Fruit fly (Drosophila melanogaster) whole organism, embryonic: ENCODE measurements around the gene RpS28b.

ENCODE experiments used
- Blimp-1 ChIP-seq: fragments of 200-800 bp; sonication (Bioruptor generic); optimal IDR thresholded peaks from 3 replicates; lab custom pipeline; 2018; ENCODE audit warnings: missing biosample characterization, missing genetic modification characterization, mild to moderate bottlenecking, moderate library complexity, missing genetic modification reagents
- CG10209 ChIP-seq: fragments of 200-800 bp; sonication (Bioruptor generic); optimal IDR thresholded peaks from 3 replicates; lab custom pipeline; 2017; ENCODE audit warnings: missing biosample characterization, mild to moderate bottlenecking, missing genetic modification characterization, missing genetic modification reagents
- CG11085 ChIP-seq: fragments of 200-800 bp; sonication (Bioruptor generic); IDR thresholded peaks from 2 replicates; pipeline ENCODE4 v1.3.6; 2022; ENCODE audit warnings: missing biosample characterization, missing genetic modification characterization
- CG11695 ChIP-seq: fragments of 200-800 bp; sonication (Bioruptor generic); IDR thresholded peaks from 3 replicates; pipeline ENCODE4 v1.3.6; 2022; ENCODE audit warnings: missing biosample characterization, missing genetic modification characterization
- CG13123 ChIP-seq: fragments of 200-800 bp; sonication (Bioruptor generic); optimal IDR thresholded peaks from 2 replicates; lab custom pipeline; 2016; ENCODE audit warnings: missing biosample characterization, missing genetic modification characterization
- CG14667 ChIP-seq: fragments of 200-800 bp; sonication (Bioruptor generic); IDR thresholded peaks from 2 replicates; pipeline ENCODE4 v1.3.6; 2022; ENCODE audit warnings: missing biosample characterization, missing genetic modification characterization
- CG1647 ChIP-seq: fragments of 200-800 bp; sonication (Bioruptor generic); optimal IDR thresholded peaks from 3 replicates; lab custom pipeline; 2016; ENCODE audit warnings: missing biosample characterization, missing genetic modification characterization
- CG17385 ChIP-seq: fragments of 200-800 bp; sonication (Bioruptor generic); optimal IDR thresholded peaks from 3 replicates; lab custom pipeline; 2018; ENCODE audit warnings: missing biosample characterization, mild to moderate bottlenecking, missing genetic modification characterization
- CG30403 ChIP-seq: fragments of 200-800 bp; sonication (Bioruptor generic); optimal IDR thresholded peaks from 3 replicates; lab custom pipeline; 2016; ENCODE audit warnings: missing biosample characterization, missing genetic modification characterization
- CG32772 ChIP-seq: fragments of 200-800 bp; sonication (Bioruptor generic); IDR thresholded peaks from 2 replicates; pipeline ENCODE4 v1.3.6; 2022; ENCODE audit warnings: missing biosample characterization, missing genetic modification characterization
- CG3726 ChIP-seq: fragments of 200-800 bp; sonication (Bioruptor generic); IDR thresholded peaks from 3 replicates; pipeline ENCODE4, ENCODE4 v1.3.6; 2022; ENCODE audit warnings: missing biosample characterization, missing genetic modification characterization
- CG3838 ChIP-seq: fragments of 200-800 bp; sonication (Bioruptor generic); optimal IDR thresholded peaks from 3 replicates; lab custom pipeline; 2016; ENCODE audit warnings: missing biosample characterization, missing genetic modification characterization
- CG6254 ChIP-seq: fragments of 200-800 bp; sonication (Bioruptor generic); optimal IDR thresholded peaks from 3 replicates; lab custom pipeline; 2017; ENCODE audit warnings: mild to moderate bottlenecking, missing biosample characterization, missing genetic modification reagents, missing genetic modification characterization
- CG7963 ChIP-seq: fragments of 200-800 bp; sonication (Bioruptor generic); IDR thresholded peaks from 3 replicates; pipeline ENCODE4 v1.3.6; 2022; ENCODE audit warnings: missing biosample characterization, missing genetic modification characterization; ENCODE audit not compliant: partially characterized antibody
- CG8089 ChIP-seq: fragments of 200-800 bp; sonication (Bioruptor generic); optimal IDR thresholded peaks from 3 replicates; lab custom pipeline; 2016; ENCODE audit warnings: missing biosample characterization, missing genetic modification characterization
- CG9215 ChIP-seq: fragments of 200-800 bp; sonication (Bioruptor generic); IDR thresholded peaks from 2 replicates; pipeline ENCODE4 v1.3.6; 2022; ENCODE audit warnings: missing biosample characterization, missing genetic modification characterization
- CG9609 ChIP-seq: fragments of 200-800 bp; sonication (Bioruptor generic); optimal IDR thresholded peaks from 3 replicates; lab custom pipeline; 2016; ENCODE audit warnings: missing biosample characterization, missing genetic modification characterization
- Chrac-16 ChIP-seq: fragments of 200-800 bp; sonication (Bioruptor generic); optimal IDR thresholded peaks from 3 replicates; lab custom pipeline; 2016; ENCODE audit warnings: missing biosample characterization, missing genetic modification characterization
- CkIIα-i1 ChIP-seq: fragments of 200-800 bp; sonication (Bioruptor generic); IDR thresholded peaks from 2 replicates; pipeline ENCODE4 v1.3.6; 2022; ENCODE audit warnings: missing biosample characterization, missing genetic modification characterization
- D19A ChIP-seq: fragments of 200-800 bp; optimal IDR thresholded peaks from 3 replicates; lab custom pipeline; 2019; ENCODE audit warnings: missing biosample characterization, mild to moderate bottlenecking, missing genetic modification characterization, moderate library complexity
- Deaf1 ChIP-seq: fragments of 200-800 bp; optimal IDR thresholded peaks from 3 replicates; lab custom pipeline; 2019; ENCODE audit warnings: missing biosample characterization, mild to moderate bottlenecking, missing genetic modification characterization, moderate library complexity
- Doc2 ChIP-seq: fragments of 200-800 bp; sonication (Bioruptor generic); IDR thresholded peaks from 2 replicates; pipeline ENCODE4 v1.3.6; 2022; ENCODE audit warnings: missing biosample characterization, missing genetic modification characterization
- HLHmδ ChIP-seq: fragments of 200-800 bp; sonication (Bioruptor generic); optimal IDR thresholded peaks from 2 replicates; lab custom pipeline; 2018; ENCODE audit warnings: missing biosample characterization, mild to moderate bottlenecking, missing genetic modification characterization, moderate library complexity
- Hr78 ChIP-seq, 2 experiments: fragments of 200-800 bp in 1 of 2; fragments of >200 bp in 1 of 2; sonication (Bioruptor generic) in 1 of 2; optimal IDR thresholded peaks; 2 replicates each; lab custom pipeline; 2017 to 2019; ENCODE audit warnings: missing biosample characterization in 2 of 2, missing genetic modification characterization in 2 of 2, mild to moderate bottlenecking in 1 of 2, moderate library complexity in 1 of 2
- Lhr ChIP-seq: fragments of 200-800 bp; sonication (Bioruptor generic); optimal IDR thresholded peaks from 3 replicates; lab custom pipeline; 2017; ENCODE audit warnings: mild to moderate bottlenecking, missing biosample characterization, missing genetic modification reagents, missing genetic modification characterization
- Lpt ChIP-seq: fragments of >200 bp; optimal IDR thresholded peaks from 2 replicates; lab custom pipeline; 2018; ENCODE audit warnings: missing biosample characterization, missing genetic modification characterization
- Mad ChIP-seq: fragments of 200-800 bp; sonication (Bioruptor generic); optimal IDR thresholded peaks from 2 replicates; lab custom pipeline; 2016; ENCODE audit warnings: missing biosample characterization, missing genetic modification characterization
- Nf-YA ChIP-seq: fragments of 200-800 bp; sonication (Bioruptor generic); IDR thresholded peaks from 2 replicates; pipeline ENCODE4 v1.3.6; 2022; ENCODE audit warnings: missing biosample characterization, missing genetic modification characterization
- Sox100B ChIP-seq: fragments of 200-800 bp; sonication (Bioruptor generic); optimal IDR thresholded peaks from 3 replicates; lab custom pipeline; 2018; ENCODE audit warnings: missing biosample characterization, mild to moderate bottlenecking, missing genetic modification characterization
- Taf1 ChIP-seq: fragments of 200-800 bp; sonication (Bioruptor generic); IDR thresholded peaks from 2 replicates; pipeline ENCODE4 v1.3.6; 2022; ENCODE audit warnings: missing biosample characterization, missing genetic modification characterization
- abd-A ChIP-seq: fragments of 200-800 bp; sonication (Bioruptor generic); optimal IDR thresholded peaks from 3 replicates; lab custom pipeline; 2019; ENCODE audit warnings: missing biosample characterization, mild to moderate bottlenecking, missing genetic modification characterization, moderate library complexity
- ase ChIP-seq: fragments of 200-800 bp; sonication (Bioruptor generic); IDR thresholded peaks from 3 replicates; pipeline ENCODE4 v1.3.6; 2022; ENCODE audit warnings: missing biosample characterization, missing genetic modification characterization
- cad ChIP-seq: fragments of >200 bp; optimal IDR thresholded peaks from 2 replicates; lab custom pipeline; 2017; ENCODE audit warnings: missing biosample characterization, missing genetic modification characterization
- dmrt11E ChIP-seq: fragments of 200-800 bp; sonication (Bioruptor generic); optimal IDR thresholded peaks from 3 replicates; lab custom pipeline; 2018; ENCODE audit warnings: missing biosample characterization, mild to moderate bottlenecking, missing genetic modification characterization, moderate library complexity
- dpn ChIP-seq, 2 experiments: fragments of 200-800 bp; sonication (Bioruptor generic); optimal IDR thresholded peaks; 3 replicates each; lab custom pipeline; 2016; ENCODE audit warnings: missing biosample characterization in 2 of 2, missing genetic modification characterization in 2 of 2
- en ChIP-seq: fragments of 200-800 bp; sonication (Bioruptor generic); optimal IDR thresholded peaks from 2 replicates; lab custom pipeline; 2016; ENCODE audit warnings: missing biosample characterization, missing genetic modification characterization
- esg ChIP-seq: fragments of 200-800 bp; sonication (Bioruptor generic); conservative IDR thresholded peaks from 2 replicates; pipeline ENCODE4 v1.3.6; 2022; ENCODE audit warnings: missing biosample characterization, missing genetic modification characterization
- exex ChIP-seq: fragments of 200-800 bp; sonication (Bioruptor generic); optimal IDR thresholded peaks from 4 replicates; lab custom pipeline; 2018; ENCODE audit warnings: missing biosample characterization, mild to moderate bottlenecking, missing genetic modification characterization, moderate library complexity
- fd64A ChIP-seq: fragments of 200-800 bp; sonication (Bioruptor generic); optimal IDR thresholded peaks from 3 replicates; lab custom pipeline; 2018; ENCODE audit warnings: missing biosample characterization, mild to moderate bottlenecking, missing genetic modification characterization
- insv ChIP-seq, 2 experiments: fragments of 200-800 bp; sonication (Bioruptor generic); optimal IDR thresholded peaks; 3 replicates each; lab custom pipeline; 2016 to 2018; ENCODE audit warnings: missing biosample characterization in 2 of 2, missing genetic modification characterization in 2 of 2
- lov ChIP-seq, 2 experiments: fragments of 200-800 bp in 1 of 2; fragments of >200 bp in 1 of 2; sonication (Bioruptor generic) in 1 of 2; IDR thresholded peaks in 1 of 2; optimal IDR thresholded peaks in 1 of 2; 2 replicates in 1 of 2; 3 replicates in 1 of 2; pipeline versions ENCODE4 v1.3.6 to Lab custom; 2017 to 2022; ENCODE audit warnings: missing biosample characterization in 1 of 2, missing genetic modification characterization in 1 of 2
- pum ChIP-seq: fragments of 200-800 bp; sonication (Bioruptor generic); optimal IDR thresholded peaks from 2 replicates; lab custom pipeline; 2016; ENCODE audit warnings: missing biosample characterization, missing genetic modification characterization
- row ChIP-seq: fragments of 200-800 bp; sonication (Bioruptor generic); IDR thresholded peaks from 3 replicates; pipeline ENCODE4 v1.3.6; 2022; ENCODE audit warnings: missing biosample characterization, missing genetic modification characterization
- schlank ChIP-seq: fragments of 200-800 bp; sonication (Bioruptor generic); optimal IDR thresholded peaks from 2 replicates; lab custom pipeline; 2018; ENCODE audit warnings: missing biosample characterization, mild to moderate bottlenecking, missing genetic modification characterization
- sd ChIP-seq: fragments of 200-800 bp; sonication (Bioruptor generic); optimal IDR thresholded peaks from 3 replicates; lab custom pipeline; 2018; ENCODE audit warnings: missing biosample characterization, mild to moderate bottlenecking, missing genetic modification characterization, moderate library complexity
- seq ChIP-seq: fragments of 200-800 bp; sonication (Bioruptor generic); IDR thresholded peaks from 2 replicates; pipeline ENCODE4 v1.3.6; 2022; ENCODE audit warnings: missing biosample characterization, missing genetic modification characterization
- slp2 ChIP-seq: fragments of 200-800 bp; sonication (Bioruptor generic); optimal IDR thresholded peaks from 2 replicates; lab custom pipeline; 2016; ENCODE audit warnings: missing biosample characterization, missing genetic modification characterization
- unpg ChIP-seq: fragments of 200-800 bp; sonication (Bioruptor generic); optimal IDR thresholded peaks from 3 replicates; lab custom pipeline; 2018; ENCODE audit warnings: missing biosample characterization, mild to moderate bottlenecking, missing genetic modification characterization, moderate library complexity
- yki ChIP-seq: fragments of >200 bp; optimal IDR thresholded peaks from 3 replicates; lab custom pipeline; 2018
- zf30C ChIP-seq: fragments of 200-800 bp; sonication (Bioruptor generic); optimal IDR thresholded peaks from 3 replicates; lab custom pipeline; 2018; ENCODE audit warnings: missing biosample characterization, mild to moderate bottlenecking, missing genetic modification characterization

The RpS28b gene

dm6 chrX:9585359-9586002, 31.1 kb downstream of the RpS28b start, which contains the start of gene Hex-A (continued):
- TF ChIP-seq unpg (peak; percentile 98), CG10209 (peak; percentile 95), Doc2 (peak; percentile 74), dmrt11E (tag; lab: Kevin White, UChicago) (peak; percentile 93), yki (peak; percentile 27), CG11695 (GFP tag; lab: Robert Waterston, UW) (peak; percentile 96), CG1647 (GFP tag; lab: Kevin White, UChicago) (peak; percentile 86), CG13123 (GFP tag; lab: Kevin White, UChicago) (peak; percentile 81), esg (GFP tag; lab: Robert Waterston, UW) (peak; percentile 89), HLHmδ (peak; percentile 9), CG30403 (GFP tag; lab: Kevin White, UChicago) (peak; percentile 97), CG32772 (GFP tag; lab: Robert Waterston, UW) (peak; percentile 80), CG9215 (GFP tag; lab: Robert Waterston, UW) (peak; percentile 79), Hr78 (GFP tag; optimal IDR thresholded peaks at IDR 0.05; lab: Kevin White, UChicago) (peak in 1 of 2 experiments; percentile 94), Deaf1 (peak; percentile 84), CG3726 (peak; percentile 80; the same call in 2 of the 3 replicates), CG11085 (peak; percentile 66), Nf-YA (GFP tag; lab: Robert Waterston, UW) (peak; percentile 77), CG9609 (GFP tag; lab: Kevin White, UChicago) (peak; percentile 90), seq (peak; percentile 96), CG8089 (GFP tag; lab: Kevin White, UChicago) (peak; percentile 87), Mad (GFP tag; lab: Kevin White, UChicago) (peak; percentile 92), dpn (GFP tag; optimal IDR thresholded peaks at IDR 0.05; lab: Kevin White, UChicago) (peak; percentile 87 to 96), zf30C (GFP tag; lab: Kevin White, UChicago) (peak; percentile 4), insv (GFP tag; optimal IDR thresholded peaks at IDR 0.05; lab: Kevin White, UChicago) (peak; percentile 2 to 84), Sox100B (GFP tag; lab: Kevin White, UChicago) (peak; percentile 99), abd-A (tag; lab: Kevin White, UChicago) (peak; percentile 93), D19A (tag; lab: Kevin White, UChicago) (peak; percentile 64), Taf1 (GFP tag; lab: Robert Waterston, UW) (peak; percentile 92), fd64A (GFP tag; lab: Kevin White, UChicago) (peak; percentile 87), Lpt (GFP tag; lab: Kevin White, UChicago) (no peak), lov (optimal IDR thresholded peaks at IDR 0.05; lab: Kevin White, UChicago) (no peak), lov (GFP tag; IDR thresholded peaks at IDR 0.05; lab: Robert Waterston, UW) (peak; percentile 80), slp2 (GFP tag; lab: Kevin White, UChicago) (peak; percentile 92), sd (tag; lab: Kevin White, UChicago) (peak; percentile 92), CG3838 (peak; percentile 90), CG17385 (GFP tag; lab: Kevin White, UChicago) (peak; percentile 95), exex (tag; lab: Kevin White, UChicago) (peak; percentile 94), schlank (tag; lab: Kevin White, UChicago) (peak; percentile 95), en (peak; percentile 93), cad (GFP tag; lab: Kevin White, UChicago) (no peak), pum (GFP tag; lab: Kevin White, UChicago) (peak; percentile 91), CG7963 (GFP tag; lab: Robert Waterston, UW) (no peak), CG14667 (GFP tag; lab: Robert Waterston, UW) (peak; percentile 75), Blimp-1 (GFP tag; lab: Kevin White, UChicago) (peak; percentile 94), Chrac-16 (GFP tag; lab: Kevin White, UChicago) (peak; percentile 79), Lhr (GFP tag; lab: Kevin White, UChicago) (peak; percentile 90), CG6254 (GFP tag; lab: Kevin White, UChicago) (peak; percentile 90), ase (peak; percentile 83), CkIIα-i1 (GFP tag; lab: Robert Waterston, UW) (peak; percentile 14; the same call in 1 of the 2 replicates), row (GFP tag; lab: Robert Waterston, UW) (peak; percentile 93)
